Worm (Caenorhabditis elegans) whole organism, L4/young adult: ENCODE data around the gene tbx-43.

Experiments used
- dao-5 ChIP-seq: sonication (generic microtip); optimal IDR thresholded peaks from 2 replicates; lab custom pipeline; 2016; ENCODE audit warnings: missing genotype, missing genetic modification characterization, moderate library complexity, missing compliant biosample characterization
- him-1 ChIP-seq: sonication (generic microtip); optimal IDR thresholded peaks from 2 replicates; lab custom pipeline; 2016; ENCODE audit warnings: missing genotype, missing genetic modification reagents, missing genetic modification characterization, missing compliant biosample characterization

- TF ChIP-seq him-1 (tag; lab: Kevin White, UChicago), result no peak
- no peak for TF ChIP-seq dao-5 (tag; lab: Kevin White, UChicago)
Observed at ce11 chrIII:1777468-1777867, 7.6 kb upstream of the tbx-43 start, which contains the start of gene Y39A3CL.3.
